Worm (Caenorhabditis elegans) whole organism, young adult: Measurements from ENCODE around the gene lmbr-1.

Source experiments
- F49E8.2 ChIP-seq: sonication (generic microtip); optimal IDR thresholded peaks from 3 replicates; lab custom pipeline; 2017; ENCODE audit warnings: missing genetic modification characterization, mild to moderate bottlenecking, missing compliant biosample characterization, antibody characterized with exemption, moderate library complexity; ENCODE audit not compliant: insufficient read depth
- F52B5.7 ChIP-seq: sonication (generic microtip); optimal IDR thresholded peaks from 2 replicates; lab custom pipeline; 2016; ENCODE audit warnings: mild to moderate bottlenecking, missing genetic modification characterization, missing compliant biosample characterization
- F55B11.4 ChIP-seq: sonication (generic microtip); optimal IDR thresholded peaks from 2 replicates; lab custom pipeline; 2016; ENCODE audit warnings: missing compliant biosample characterization, missing genetic modification characterization, borderline replicate concordance; ENCODE audit not compliant: insufficient read depth
- F57A8.1 ChIP-seq: fragments of 200-800 bp; sonication (Bioruptor generic); optimal IDR thresholded peaks from 2 replicates; lab custom pipeline; 2018; ENCODE audit warnings: mild to moderate bottlenecking, missing genetic modification characterization, moderate library complexity, missing compliant biosample characterization
- Y53G8AR.9 ChIP-seq: fragments of 200-800 bp; sonication (Bioruptor generic); conservative IDR thresholded peaks from 2 replicates; pipeline ENCODE4 v1.3.6; 2022; ENCODE audit warnings: missing genetic modification reagents, missing genetic modification characterization, missing compliant biosample characterization
- Y56A3A.18 ChIP-seq: fragments of 200-800 bp; sonication (Bioruptor generic); IDR thresholded peaks from 2 replicates; pipeline ENCODE4 v1.3.6; 2022; ENCODE audit warnings: missing genetic modification reagents, missing genetic modification characterization, missing compliant biosample characterization
- Y79H2A.3 ChIP-seq: fragments of 200-800 bp; sonication (Bioruptor generic); conservative IDR thresholded peaks from 2 replicates; pipeline ENCODE4 v1.3.6; 2022; ENCODE audit warnings: missing genetic modification reagents, missing genetic modification characterization, missing compliant biosample characterization
- Y95B8A.8 ChIP-seq: fragments of 200-800 bp; sonication (Bioruptor generic); IDR thresholded peaks from 2 replicates; pipeline ENCODE4 v1.3.6; 2022; ENCODE audit warnings: missing genetic modification reagents, missing genetic modification characterization, missing compliant biosample characterization
- ama-1 ChIP-seq, 3 experiments: fragments of 150-350 bp in 1 of 3; sonication (generic microtip) in 2 of 3; optimal IDR thresholded peaks; 2 replicates each; lab custom pipeline; 2014 to 2018; ENCODE audit warnings: missing biosample characterization in 2 of 3, missing genetic modification characterization in 2 of 3, missing genetic modification reagents in 2 of 3
- atf-7 ChIP-seq: sonication (generic microtip); optimal IDR thresholded peaks from 2 replicates; lab custom pipeline; 2017; ENCODE audit warnings: mild to moderate bottlenecking, missing genetic modification characterization, missing compliant biosample characterization
- bed-1 ChIP-seq: fragments of 200-800 bp; sonication (Bioruptor generic); IDR thresholded peaks from 2 replicates; pipeline ENCODE4 v1.3.6; 2022; ENCODE audit warnings: missing genetic modification reagents, missing genetic modification characterization, missing compliant biosample characterization
- cebp-1 ChIP-seq, 2 experiments: fragments of 200-800 bp in 1 of 2; sonication (Bioruptor generic) in 1 of 2; sonication (generic microtip) in 1 of 2; IDR thresholded peaks in 1 of 2; optimal IDR thresholded peaks in 1 of 2; 2 replicates each; pipeline versions ENCODE4 v1.3.6 to Lab custom; 2017 to 2022; ENCODE audit warnings: missing compliant biosample characterization in 2 of 2, missing genetic modification characterization in 2 of 2, mild to moderate bottlenecking in 1 of 2, missing genetic modification reagents in 1 of 2, moderate library complexity in 1 of 2
- dox-1 ChIP-seq: fragments of 200-800 bp; sonication (Bioruptor generic); IDR thresholded peaks from 2 replicates; pipeline ENCODE4 v1.3.6; 2022; ENCODE audit warnings: missing genetic modification reagents, missing genetic modification characterization, missing compliant biosample characterization
- dpl-1 ChIP-seq: fragments of 150-350 bp; optimal IDR thresholded peaks from 2 replicates; lab custom pipeline; 2014; ENCODE audit warnings: missing biosample characterization, missing genetic modification reagents, missing genetic modification characterization
- egl-44 ChIP-seq: fragments of 200-800 bp; sonication (Bioruptor generic); IDR thresholded peaks from 2 replicates; pipeline ENCODE4 v1.3.6; 2022; ENCODE audit warnings: missing genetic modification reagents, missing genetic modification characterization, missing compliant biosample characterization
- gei-17 ChIP-seq: fragments of 200-800 bp; sonication (Bioruptor generic); optimal IDR thresholded peaks from 2 replicates; lab custom pipeline; 2018; ENCODE audit warnings: mild to moderate bottlenecking, missing genetic modification characterization, missing compliant biosample characterization
- hmg-1.2 ChIP-seq: fragments of 200-800 bp; sonication (Bioruptor generic); IDR thresholded peaks from 2 replicates; pipeline ENCODE4 v1.3.6; 2022; ENCODE audit warnings: missing genetic modification reagents, missing genetic modification characterization, missing compliant biosample characterization
- hrde-1 ChIP-seq: sonication (generic microtip); optimal IDR thresholded peaks from 2 replicates; lab custom pipeline; 2016; ENCODE audit warnings: missing genetic modification characterization, mild to moderate bottlenecking, missing compliant biosample characterization, moderate library complexity, missing genotype, missing genetic modification reagents, borderline replicate concordance
- lin-26 ChIP-seq: fragments of 200-800 bp; sonication (Bioruptor generic); IDR thresholded peaks from 2 replicates; pipeline ENCODE4 v1.3.6; 2022; ENCODE audit warnings: missing genetic modification reagents, missing genetic modification characterization, missing compliant biosample characterization
- lin-35 ChIP-seq, 3 experiments: fragments of 150-350 bp in 2 of 3; sonication (generic microtip) in 1 of 3; optimal IDR thresholded peaks; 2 replicates each; lab custom pipeline; 2014 to 2018; ENCODE audit warnings: missing biosample characterization in 3 of 3, missing genetic modification characterization in 3 of 3, missing genetic modification reagents in 3 of 3
- lin-54 ChIP-seq: fragments of 200-800 bp; sonication (Bioruptor generic); optimal IDR thresholded peaks from 2 replicates; lab custom pipeline; 2018; ENCODE audit warnings: mild to moderate bottlenecking, missing genetic modification characterization, missing compliant biosample characterization
- lsl-1 ChIP-seq: fragments of 200-800 bp; sonication (Bioruptor generic); optimal IDR thresholded peaks from 2 replicates; lab custom pipeline; 2018; ENCODE audit warnings: mild to moderate bottlenecking, missing genetic modification characterization, moderate library complexity, missing compliant biosample characterization
- lsy-27 ChIP-seq: sonication (generic microtip); optimal IDR thresholded peaks from 2 replicates; lab custom pipeline; 2017; ENCODE audit warnings: missing genetic modification characterization, mild to moderate bottlenecking, missing compliant biosample characterization, antibody characterized with exemption, missing genotype, borderline replicate concordance; ENCODE audit not compliant: insufficient read depth
- madf-10 ChIP-seq: sonication (generic microtip); optimal IDR thresholded peaks from 2 replicates; lab custom pipeline; 2016; ENCODE audit warnings: mild to moderate bottlenecking, missing genetic modification characterization, missing compliant biosample characterization
- mel-28 ChIP-seq: sonication (generic microtip); optimal IDR thresholded peaks from 2 replicates; lab custom pipeline; 2016; ENCODE audit warnings: borderline replicate concordance, mild to moderate bottlenecking, missing genetic modification characterization, missing compliant biosample characterization
- mxl-1 ChIP-seq: sonication (generic microtip); optimal IDR thresholded peaks from 2 replicates; lab custom pipeline; 2016; ENCODE audit warnings: missing genetic modification characterization, missing compliant biosample characterization
- nfya-1 ChIP-seq: sonication (generic microtip); optimal IDR thresholded peaks from 2 replicates; lab custom pipeline; 2017; ENCODE audit warnings: antibody characterized with exemption, missing compliant biosample characterization, missing genetic modification characterization, borderline replicate concordance; ENCODE audit not compliant: insufficient read depth
- nhr-179 ChIP-seq: sonication (generic microtip); optimal IDR thresholded peaks from 2 replicates; lab custom pipeline; 2016; ENCODE audit warnings: mild to moderate bottlenecking, missing genetic modification characterization, missing compliant biosample characterization
- nhr-80 ChIP-seq: sonication (generic microtip); optimal IDR thresholded peaks from 2 replicates; lab custom pipeline; 2016; ENCODE audit warnings: missing genetic modification characterization, missing compliant biosample characterization
- rpc-1 ChIP-seq, 2 experiments: fragments of 150-350 bp in 1 of 2; sonication (generic microtip) in 1 of 2; optimal IDR thresholded peaks; 2 replicates each; lab custom pipeline; 2014 to 2018; ENCODE audit warnings: missing biosample characterization in 1 of 2, missing genetic modification characterization in 1 of 2, missing genetic modification reagents in 1 of 2, missing genotype in 1 of 2
- snpc-1.3 ChIP-seq: sonication (generic microtip); optimal IDR thresholded peaks from 2 replicates; lab custom pipeline; 2017; ENCODE audit warnings: missing genetic modification characterization, mild to moderate bottlenecking, missing compliant biosample characterization, antibody characterized with exemption, moderate library complexity, missing genotype, missing genetic modification reagents; ENCODE audit not compliant: insufficient read depth
- sptf-2 ChIP-seq: fragments of 200-800 bp; sonication (Bioruptor generic); optimal IDR thresholded peaks from 2 replicates; lab custom pipeline; 2018; ENCODE audit warnings: mild to moderate bottlenecking, missing genetic modification characterization, missing compliant biosample characterization
- tbp1 ChIP-seq: fragments of 200-800 bp; sonication (Bioruptor generic); optimal IDR thresholded peaks from 2 replicates; lab custom pipeline; 2018; ENCODE audit warnings: mild to moderate bottlenecking, missing genetic modification characterization, missing compliant biosample characterization
- ztf-18 ChIP-seq: sonication (generic microtip); optimal IDR thresholded peaks from 2 replicates; lab custom pipeline; 2016; ENCODE audit warnings: missing genotype, mild to moderate bottlenecking, missing genetic modification characterization, missing compliant biosample characterization
- ztf-22 ChIP-seq: fragments of 200-800 bp; sonication (Bioruptor generic); optimal IDR thresholded peaks from 2 replicates; lab custom pipeline; 2018; ENCODE audit warnings: mild to moderate bottlenecking, missing genetic modification characterization, moderate library complexity, missing compliant biosample characterization
- ztf-26 ChIP-seq: sonication (generic microtip); optimal IDR thresholded peaks from 2 replicates; lab custom pipeline; 2017; ENCODE audit warnings: missing genetic modification characterization, missing compliant biosample characterization

Gene lmbr-1

ce11 chrIII:8371595-8372305 lies at the start of gene lmbr-1:
lmbr-1 (plus strand) TSS chrIII:8372255.
- TF ChIP-seq rpc-1 (optimal IDR thresholded peaks at IDR 0.05; lab: Kevin White, UChicago): no peak
- no peak for TF ChIP-seq rpc-1 (tag; optimal IDR thresholded peaks at IDR 0.05; lab: Kevin White, UChicago)
- no peak for TF ChIP-seq gei-17
- TF ChIP-seq Y56A3A.18 (GFP tag; lab: Robert Waterston, UW): no peak
- no peak for TF ChIP-seq F57A8.1
- no peak for TF ChIP-seq ztf-22
- no peak for TF ChIP-seq egl-44 (GFP tag; lab: Robert Waterston, UW)
- no peak for TF ChIP-seq tbp1
- TF ChIP-seq hrde-1 (tag; lab: Kevin White, UChicago): no peak
- no peak for TF ChIP-seq ztf-18 (tag; lab: Kevin White, UChicago)
- TF ChIP-seq bed-1 (GFP tag; lab: Robert Waterston, UW): no peak
- TF ChIP-seq dpl-1 (GFP tag; lab: Kevin White, UChicago): no peak
- no peak for TF ChIP-seq lsy-27 (tag; lab: Kevin White, UChicago)
- no peak for TF ChIP-seq nfya-1 (tag; lab: Kevin White, UChicago)
- no peak for TF ChIP-seq sptf-2 (GFP tag; lab: Kevin White, UChicago)

DNA sequence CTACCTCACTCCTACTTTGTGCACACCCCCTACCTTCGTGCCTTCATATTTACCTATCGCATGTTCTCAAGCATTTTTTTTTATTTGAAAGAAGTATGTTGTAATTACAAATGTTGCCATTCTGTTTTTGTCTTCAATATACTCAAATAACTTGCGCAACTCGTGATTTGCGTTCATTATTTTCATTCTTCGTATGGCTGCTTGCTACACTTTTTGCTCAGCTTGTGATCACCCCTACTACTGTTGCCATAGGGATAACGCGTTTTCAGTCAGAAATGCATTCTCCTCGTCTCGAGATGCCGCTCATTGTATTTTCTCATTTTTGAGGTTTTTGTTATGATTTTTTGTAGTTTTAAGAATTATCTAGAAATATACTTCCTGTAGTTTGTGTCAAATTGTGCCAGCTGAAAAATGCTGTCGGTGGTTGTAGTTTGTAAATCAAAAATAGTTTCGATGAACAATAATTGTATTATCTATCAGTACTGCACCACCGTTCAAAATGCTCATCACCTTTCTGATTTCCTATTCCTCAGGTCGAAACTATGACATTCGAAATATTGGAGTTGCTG lies 49.3 kb upstream of the lmbr-1 start, which contains the start of gene F10E9.1:
F10E9.1 (plus strand) TSS at position 519 of the 569 bp plus-strand sequence.
- TF ChIP-seq ztf-26 (no peak), lsl-1 (no peak), mel-28 (tag; lab: Kevin White, UChicago) (no peak), ama-1 (optimal IDR thresholded peaks at IDR 0.05; lab: Kevin White, UChicago) (no peak), ama-1 (GFP tag; optimal IDR thresholded peaks at IDR 0.05; lab: Kevin White, UChicago) (no peak), nhr-179 (no peak), F57A8.1 (no peak)

DNA sequence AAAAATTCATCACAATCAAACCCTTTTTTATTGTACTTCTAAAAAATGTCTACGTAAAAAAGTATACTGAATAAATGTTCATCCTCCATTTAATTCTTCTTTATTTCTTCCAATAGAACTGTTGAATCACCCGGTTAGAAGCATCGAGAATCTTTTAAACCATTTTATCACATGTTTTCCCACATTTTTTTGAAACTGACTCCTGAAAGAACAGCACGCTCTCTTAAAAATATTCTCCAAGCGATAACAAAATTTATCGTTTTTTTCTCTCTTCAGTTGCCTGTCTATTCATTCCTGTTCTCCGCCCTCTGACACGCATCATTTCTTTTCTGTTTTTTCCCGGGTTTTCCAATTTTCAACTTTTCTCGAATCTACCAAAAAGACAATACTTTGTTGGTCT lies 47.6 kb upstream of the lmbr-1 start, which contains the start of gene F10E9.12:
F10E9.12 (plus strand) TSS at position 131 of the 400 bp plus-strand sequence.
- TF ChIP-seq lin-26 (no peak), nhr-80 (tag; lab: Kevin White, UChicago) (peak; percentile 56), tbp1 (peak; percentile 2), cebp-1 (GFP tag; IDR thresholded peaks at IDR 0.05; lab: Robert Waterston, UW) (no peak), cebp-1 (tag; optimal IDR thresholded peaks at IDR 0.05; lab: Kevin White, UChicago) (peak; percentile 30)
- TF ChIP-seq, all 124 proteins: peak for 3

DNA sequence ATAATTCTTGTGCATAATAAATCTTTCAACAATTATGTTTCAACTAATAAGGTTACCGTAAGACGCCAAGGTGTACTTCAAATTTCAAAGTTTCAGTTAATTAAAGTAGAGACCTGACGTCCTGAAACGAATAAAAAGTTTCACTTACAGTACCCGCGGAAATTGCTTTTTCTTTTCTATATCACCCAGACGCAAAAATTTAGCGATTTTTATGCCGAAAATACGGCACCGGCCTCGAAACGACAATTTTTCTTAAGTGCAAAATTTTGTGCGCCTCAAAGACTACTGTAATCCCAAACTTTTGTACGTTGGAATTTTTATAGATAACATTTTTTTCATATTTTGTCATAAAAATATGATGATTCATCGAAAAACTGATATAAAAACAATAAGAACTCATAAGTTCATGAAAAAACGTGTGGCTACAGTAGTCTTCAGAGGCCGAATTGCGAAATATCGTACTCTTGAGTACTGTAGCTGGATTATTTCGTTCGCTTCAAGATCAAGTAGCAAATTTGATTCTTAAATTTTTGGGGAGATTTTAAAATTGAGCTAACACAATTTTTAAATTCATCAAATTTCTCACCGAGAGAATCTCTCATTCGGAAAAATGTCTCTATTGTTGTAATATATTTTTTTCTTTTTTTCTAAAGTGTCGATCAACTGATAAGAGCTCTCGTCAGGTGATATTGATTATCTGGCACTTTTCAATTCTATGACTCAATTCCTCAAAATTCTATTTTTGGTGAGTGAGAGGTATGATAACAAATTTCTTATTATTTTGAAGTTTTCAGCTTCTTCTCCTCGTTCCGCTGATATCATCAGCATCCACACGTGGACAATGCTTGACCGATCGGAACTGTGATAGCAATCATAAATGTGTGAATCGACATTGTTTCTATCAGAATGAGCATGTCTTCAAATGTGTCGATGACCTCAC lies 46.2 kb upstream of the lmbr-1 start, which contains the start of gene ZC262.13:
ZC262.13 (plus strand) TSS at position 641 of the 940 bp plus-strand sequence.
- TF ChIP-seq hmg-1.2 (GFP tag; lab: Robert Waterston, UW) (0 out of 2 replicates have a peak, but pooled peaks have one; percentile 17), mxl-1 (tag; lab: Kevin White, UChicago) (no peak), dox-1 (GFP tag; lab: Robert Waterston, UW) (peak; percentile 7; the same call in 1 of the 2 replicates), Y79H2A.3 (GFP tag; lab: Robert Waterston, UW) (peak; percentile 30; the same call in 1 of the 2 replicates), snpc-1.3 (no peak), lin-35 (GFP tag; optimal IDR thresholded peaks at IDR 0.05; lab: Kevin White, UChicago) (peak in 1 of 3 experiments; percentile 11), nhr-80 (tag; lab: Kevin White, UChicago) (peak; percentile 73), lin-54 (GFP tag; lab: Kevin White, UChicago) (peak; percentile 6), F49E8.2 (no peak), Y95B8A.8 (GFP tag; lab: Robert Waterston, UW) (peak; percentile 79), F52B5.7 (tag; lab: Kevin White, UChicago) (no peak), egl-44 (GFP tag; lab: Robert Waterston, UW) (0 out of 2 replicates have a peak, but pooled peaks have one; percentile 17), madf-10 (tag; lab: Kevin White, UChicago) (peak; percentile 2), atf-7 (tag; lab: Kevin White, UChicago) (peak; percentile 41), Y53G8AR.9 (GFP tag; lab: Robert Waterston, UW) (0 out of 2 replicates have a peak, but pooled peaks have one; percentile 52), cebp-1 (GFP tag; IDR thresholded peaks at IDR 0.05; lab: Robert Waterston, UW) (peak; percentile 60; the same call in 1 of the 2 replicates), cebp-1 (tag; optimal IDR thresholded peaks at IDR 0.05; lab: Kevin White, UChicago) (peak; percentile 80), Y56A3A.18 (GFP tag; lab: Robert Waterston, UW) (0 out of 2 replicates have a peak, but pooled peaks have one; percentile 43), F55B11.4 (tag; lab: Kevin White, UChicago) (no peak)
